Fruit fly (Drosophila melanogaster): ENCODE measurements around the gene CG9132.

dm6 chrX:16811213-16811749, 10.8 kb upstream of the CG9132 start, which contains the start of gene CG4829:
- TF ChIP-seq Blimp-1 (GFP tag; optimal IDR thresholded peaks at IDR 0.05) (no peak), CG16779 (tag; optimal IDR thresholded peaks at IDR 0.05) (no peak), ss (GFP tag; optimal IDR thresholded peaks at IDR 0.05) (no peak), svp (GFP tag) (peak; percentile 65), OdsH (GFP tag; optimal IDR thresholded peaks at IDR 0.05) (peak; percentile 48), Lpt (GFP tag; optimal IDR thresholded peaks at IDR 0.05) (no peak), Gug (GFP tag; IDR thresholded peaks at IDR 0.05) (peak; percentile 62), topi (GFP tag; optimal IDR thresholded peaks at IDR 0.05) (peak; percentile 64), Eip78C (GFP tag) (peak; percentile 85), CG3919 (GFP tag; optimal IDR thresholded peaks at IDR 0.05) (peak; percentile 65), vri (GFP tag; optimal IDR thresholded peaks at IDR 0.05) (no peak), CG31627 (GFP tag; optimal IDR thresholded peaks at IDR 0.05) (peak; percentile 58), Ets96B (tag; optimal IDR thresholded peaks at IDR 0.05) (peak; percentile 45), CG7368 (GFP tag; optimal IDR thresholded peaks at IDR 0.05) (peak; percentile 38)

All from whole organism, prepupa.